Worm (Caenorhabditis elegans): ENCODE results near the gene M163.5.

Gene M163.5

DNA sequence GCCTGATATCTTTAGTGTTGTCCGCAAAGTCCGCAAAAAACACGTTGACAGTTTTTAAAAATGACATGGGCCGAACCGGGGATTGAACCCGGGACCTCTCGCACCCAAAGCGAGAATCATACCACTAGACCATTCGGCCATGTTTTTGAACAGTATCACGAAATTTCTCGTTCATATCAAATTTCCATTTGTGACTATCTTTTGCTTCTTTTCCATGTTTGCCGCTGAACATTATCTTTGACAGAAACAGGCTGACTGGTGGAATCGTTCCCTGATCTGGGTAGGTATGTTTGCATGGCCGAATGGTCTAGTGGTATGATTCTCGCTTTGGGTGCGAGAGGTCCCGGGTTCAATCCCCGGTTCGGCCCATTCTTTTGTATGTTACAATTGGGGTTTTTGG is 36.0 kb upstream of the M163.5 start (continued):
- peak; percentile 37 for TF ChIP-seq hlh-30 (tag; optimal IDR thresholded peaks at IDR 0.05; ENCODE audit: insufficient read depth)
- TF ChIP-seq D1046.2 (GFP tag; IDR thresholded peaks at IDR 0.05): peak; percentile 75; the same call in 1 of the 2 replicates
- TF ChIP-seq mdt-29 (GFP tag; IDR thresholded peaks at IDR 0.05): 0 out of 2 replicates have a peak, but pooled peaks have one; percentile 71

DNA sequence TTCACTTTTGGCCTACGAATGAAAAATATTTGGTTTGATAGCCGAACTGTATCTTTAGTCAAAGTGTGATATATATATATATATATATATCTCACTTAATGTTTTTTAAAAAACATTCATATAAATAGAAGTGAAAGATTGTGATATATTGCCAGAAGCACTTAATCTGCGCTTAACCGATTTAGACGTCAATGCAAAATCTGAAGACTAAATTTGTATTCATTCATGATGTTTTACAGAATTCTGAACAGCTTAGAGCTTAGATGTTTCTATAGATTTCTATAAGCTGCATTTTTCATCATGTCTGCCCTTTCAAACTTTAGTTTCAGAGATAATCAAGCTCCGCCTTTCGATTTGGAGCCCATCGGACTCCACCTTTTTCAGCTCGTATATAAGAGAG is 31.5 kb upstream of the M163.5 start, which contains the start of gene F23D12.3:
F23D12.3 (plus strand) TSS at position 301 of the 400 bp plus-strand sequence.
- TF ChIP-seq R02D3.7 (tag; optimal IDR thresholded peaks at IDR 0.05) (no peak), T20F7.1 (GFP tag; optimal IDR thresholded peaks at IDR 0.05) (no peak), ces-1 (GFP tag; optimal IDR thresholded peaks at IDR 0.05) (no peak), T26A8.4 (GFP tag; IDR thresholded peaks at IDR 0.05) (no peak), mes-2 (tag; optimal IDR thresholded peaks at IDR 0.05; ENCODE audit: poor library complexity, severe bottlenecking) (no peak), daf-16 (GFP tag; optimal IDR thresholded peaks at IDR 0.05) (no peak), daf-16 (tag; optimal IDR thresholded peaks at IDR 0.05) (no peak), zip-2 (tag; optimal IDR thresholded peaks at IDR 0.05) (no peak), snpc-1.2 (GFP tag; IDR thresholded peaks at IDR 0.05) (no peak), nhr-42 (GFP tag; IDR thresholded peaks at IDR 0.05) (no peak), ceh-44 (GFP tag; IDR thresholded peaks at IDR 0.05) (no peak), saeg-2 (GFP tag; IDR thresholded peaks at IDR 0.05) (no peak), mdl-1 (tag; optimal IDR thresholded peaks at IDR 0.05) (no peak), Y5F2A.4 (GFP tag; optimal IDR thresholded peaks at IDR 0.05) (no peak), madf-9 (GFP tag; conservative IDR thresholded peaks at IDR 0.05) (no peak), nhr-48 (tag; optimal IDR thresholded peaks at IDR 0.05) (no peak)

- TF ChIP-seq lim-7 (GFP tag; IDR thresholded peaks at IDR 0.05) (no peak), pqm-1 (tag; optimal IDR thresholded peaks at IDR 0.05) (no peak), sdz-12 (GFP tag; optimal IDR thresholded peaks at IDR 0.05) (no peak), zip-11 (GFP tag; IDR thresholded peaks at IDR 0.05) (no peak), rbr-2 (tag; optimal IDR thresholded peaks at IDR 0.05) (no peak), F37D6.2 (tag; optimal IDR thresholded peaks at IDR 0.05) (no peak), daf-16 (GFP tag; optimal IDR thresholded peaks at IDR 0.05) (no peak), daf-16 (tag; optimal IDR thresholded peaks at IDR 0.05) (no peak), nhr-28 (tag; optimal IDR thresholded peaks at IDR 0.05) (no peak), fkh-10 (GFP tag; optimal IDR thresholded peaks at IDR 0.05) (no peak), madf-5 (GFP tag; IDR thresholded peaks at IDR 0.05) (no peak), unc-39 (tag; optimal IDR thresholded peaks at IDR 0.05) (no peak), php-3 (GFP tag; IDR thresholded peaks at IDR 0.05) (no peak), nhr-48 (tag; optimal IDR thresholded peaks at IDR 0.05) (no peak), T26A8.4 (GFP tag; IDR thresholded peaks at IDR 0.05) (no peak), mdt-29 (GFP tag; IDR thresholded peaks at IDR 0.05) (no peak), skn-1 (tag; optimal IDR thresholded peaks at IDR 0.05) (no peak)
Observed at ce11 chrX:14444701-14445100, 29.1 kb upstream of the M163.5 start, which contains the start of gene F23D12.4. Gene F23D12.4, plus strand, starts transcription at chrX:14445001.

DNA sequence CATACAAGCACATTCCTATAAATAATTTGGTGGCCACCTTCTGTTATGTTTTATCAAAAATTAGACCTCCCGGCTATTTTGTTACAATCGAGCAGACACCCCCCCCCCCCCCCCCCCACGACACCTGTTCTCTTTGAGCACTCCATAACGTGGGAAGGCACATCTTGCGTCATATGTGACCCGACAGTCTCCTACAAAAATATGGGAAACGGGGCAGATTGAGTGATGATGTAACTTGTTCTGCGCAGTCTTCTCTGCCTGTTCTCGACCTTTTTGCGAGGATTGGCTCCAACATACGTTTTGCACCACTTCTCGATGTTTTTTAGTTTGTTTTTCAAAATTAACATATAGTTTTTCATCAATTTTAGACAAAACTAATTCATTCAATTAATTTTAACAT is 26.3 kb upstream of the M163.5 start:
- TF ChIP-seq dmd-6 (GFP tag; IDR thresholded peaks at IDR 0.05) (no peak), tra-1 (GFP tag; IDR thresholded peaks at IDR 0.05) (no peak), nhr-237 (tag; optimal IDR thresholded peaks at IDR 0.05) (no peak), dpl-1 (GFP tag; optimal IDR thresholded peaks at IDR 0.05) (no peak), Y48G9A.11 (GFP tag; IDR thresholded peaks at IDR 0.05) (no peak), daf-16 (GFP tag; optimal IDR thresholded peaks at IDR 0.05) (no peak), daf-16 (tag; optimal IDR thresholded peaks at IDR 0.05) (no peak), zip-11 (GFP tag; IDR thresholded peaks at IDR 0.05) (no peak), nhr-48 (tag; optimal IDR thresholded peaks at IDR 0.05) (no peak), gei-8 (GFP tag; optimal IDR thresholded peaks at IDR 0.05) (no peak), pha-4 (GFP tag; IDR thresholded peaks at IDR 0.05) (no peak), pha-4 (tag; optimal IDR thresholded peaks at IDR 0.05) (no peak), nhr-76 (tag; optimal IDR thresholded peaks at IDR 0.05) (no peak), lin-29 (GFP tag; IDR thresholded peaks at IDR 0.05) (no peak), tag-97 (GFP tag; IDR thresholded peaks at IDR 0.05) (no peak), duxl-1 (tag; optimal IDR thresholded peaks at IDR 0.05; ENCODE audit: poor library complexity) (no peak)
